Worm (Caenorhabditis elegans) whole organism, L2 larva: ENCODE data around the gene srg-50.
A peak's percentile ranks its signal among the peaks of the same experiment; 100 is the strongest.

Source experiments
- Y55F3AM.14 ChIP-seq: fragments of 200-800 bp; sonication (Bioruptor generic); optimal IDR thresholded peaks from 2 replicates; lab custom pipeline; 2018; ENCODE audit warnings: mild to moderate bottlenecking, missing genetic modification characterization, missing compliant biosample characterization
- ZK546.5 ChIP-seq: sonication (generic microtip); optimal IDR thresholded peaks from 2 replicates; lab custom pipeline; 2017; ENCODE audit warnings: missing biosample characterization, missing genetic modification characterization
- alr-1 ChIP-seq: fragments of 150-350 bp; optimal IDR thresholded peaks from 2 replicates; lab custom pipeline; 2014; ENCODE audit warnings: missing biosample characterization, missing genetic modification characterization
- aly-2 ChIP-seq: fragments of 150-350 bp; optimal IDR thresholded peaks from 2 replicates; lab custom pipeline; 2014; ENCODE audit warnings: missing biosample characterization, missing genetic modification characterization
- ama-1 ChIP-seq: fragments of 150-350 bp; optimal IDR thresholded peaks from 2 replicates; lab custom pipeline; 2018; ENCODE audit warnings: inconsistent platforms
- ceh-16 ChIP-seq: fragments of 150-350 bp; optimal IDR thresholded peaks from 2 replicates; lab custom pipeline; 2014; ENCODE audit warnings: missing biosample characterization, missing genetic modification characterization
- ceh-82 ChIP-seq: fragments of 150-350 bp; optimal IDR thresholded peaks from 2 replicates; lab custom pipeline; 2014; ENCODE audit warnings: missing biosample characterization, missing genetic modification characterization
- crh-2 ChIP-seq: sonication (generic microtip); optimal IDR thresholded peaks from 2 replicates; lab custom pipeline; 2017; ENCODE audit warnings: missing biosample characterization, missing genetic modification characterization
- dmd-4 ChIP-seq: sonication (generic microtip); optimal IDR thresholded peaks from 2 replicates; lab custom pipeline; 2017; ENCODE audit warnings: missing biosample characterization, missing genetic modification characterization
- egl-27 ChIP-seq: sonication (generic microtip); optimal IDR thresholded peaks from 3 replicates; lab custom pipeline; 2017; ENCODE audit warnings: missing biosample characterization, missing genetic modification reagents, missing genetic modification characterization
- elt-1 ChIP-seq: fragments of 150-350 bp; optimal IDR thresholded peaks from 2 replicates; lab custom pipeline; 2014; ENCODE audit warnings: missing biosample characterization, missing genetic modification characterization
- elt-3 ChIP-seq: sonication (generic microtip); optimal IDR thresholded peaks from 2 replicates; lab custom pipeline; 2017; ENCODE audit warnings: missing biosample characterization, missing genetic modification characterization
- fos-1 ChIP-seq: fragments of 150-350 bp; optimal IDR thresholded peaks from 2 replicates; lab custom pipeline; 2014; ENCODE audit warnings: missing biosample characterization, missing genetic modification characterization
- gmeb-1 ChIP-seq: fragments of 150-350 bp; optimal IDR thresholded peaks from 2 replicates; lab custom pipeline; 2014; ENCODE audit warnings: missing biosample characterization, missing genetic modification characterization
- lin-11 ChIP-seq: fragments of 150-350 bp; sonication (generic microtip); optimal IDR thresholded peaks from 2 replicates; lab custom pipeline; 2014; ENCODE audit warnings: missing biosample characterization, missing genetic modification characterization, inconsistent platforms, mixed read lengths
- lin-13 ChIP-seq: fragments of 150-350 bp; optimal IDR thresholded peaks from 2 replicates; lab custom pipeline; 2014; ENCODE audit warnings: missing biosample characterization, missing genetic modification reagents, missing genetic modification characterization
- lin-39 ChIP-seq: fragments of 150-350 bp; optimal IDR thresholded peaks from 2 replicates; lab custom pipeline; 2014; ENCODE audit warnings: missing biosample characterization, missing genetic modification reagents, missing genetic modification characterization
- lsy-2 ChIP-seq, 2 experiments: fragments of 150-350 bp in 1 of 2; sonication (generic microtip) in 1 of 2; optimal IDR thresholded peaks; 2 replicates each; lab custom pipeline; 2014 to 2017; ENCODE audit warnings: missing biosample characterization in 2 of 2, missing genetic modification characterization in 2 of 2
- mab-5 ChIP-seq: fragments of 150-350 bp; optimal IDR thresholded peaks from 2 replicates; lab custom pipeline; 2014; ENCODE audit warnings: missing biosample characterization, missing genetic modification characterization
- mbf-1 ChIP-seq: sonication (generic microtip); optimal IDR thresholded peaks from 2 replicates; lab custom pipeline; 2017; ENCODE audit warnings: missing biosample characterization, missing genetic modification characterization
- mdl-1 ChIP-seq, 2 experiments: fragments of 150-350 bp in 1 of 2; sonication (generic microtip) in 1 of 2; optimal IDR thresholded peaks; 2 replicates each; lab custom pipeline; 2017; ENCODE audit warnings: missing biosample characterization in 2 of 2, missing genetic modification characterization in 2 of 2
- nhr-10 ChIP-seq: sonication (generic microtip); optimal IDR thresholded peaks from 2 replicates; lab custom pipeline; 2017; ENCODE audit warnings: missing biosample characterization, missing genetic modification characterization
- nhr-11 ChIP-seq: fragments of 150-350 bp; optimal IDR thresholded peaks from 2 replicates; lab custom pipeline; 2014; ENCODE audit warnings: missing biosample characterization, missing genetic modification characterization
- nhr-12 ChIP-seq: fragments of 150-350 bp; optimal IDR thresholded peaks from 2 replicates; lab custom pipeline; 2014; ENCODE audit warnings: missing biosample characterization, missing genetic modification characterization
- nhr-129 ChIP-seq: fragments of 150-350 bp; optimal IDR thresholded peaks from 2 replicates; lab custom pipeline; 2014; ENCODE audit warnings: missing biosample characterization, missing genetic modification characterization
- nhr-21 ChIP-seq: fragments of 150-350 bp; optimal IDR thresholded peaks from 2 replicates; lab custom pipeline; 2014; ENCODE audit warnings: missing biosample characterization, missing genetic modification characterization
- nhr-23 ChIP-seq: fragments of 150-350 bp; optimal IDR thresholded peaks from 2 replicates; lab custom pipeline; 2014; ENCODE audit warnings: missing biosample characterization, missing genetic modification reagents, missing genetic modification characterization
- nhr-6 ChIP-seq: fragments of 150-350 bp; optimal IDR thresholded peaks from 2 replicates; lab custom pipeline; 2014; ENCODE audit warnings: missing biosample characterization, missing genetic modification characterization
- peb-1 ChIP-seq: fragments of 150-350 bp; optimal IDR thresholded peaks from 2 replicates; lab custom pipeline; 2014; ENCODE audit warnings: missing biosample characterization, missing genetic modification characterization
- sem-4 ChIP-seq: fragments of 150-350 bp; optimal IDR thresholded peaks from 2 replicates; lab custom pipeline; 2014; ENCODE audit warnings: missing biosample characterization, missing genetic modification reagents, missing genetic modification characterization
- skn-1 ChIP-seq: sonication (generic microtip); optimal IDR thresholded peaks from 2 replicates; lab custom pipeline; 2017; ENCODE audit warnings: missing biosample characterization, missing genetic modification characterization
- sma-3 ChIP-seq: sonication (generic microtip); optimal IDR thresholded peaks from 2 replicates; lab custom pipeline; 2016; ENCODE audit warnings: missing genetic modification reagents, missing genetic modification characterization, missing compliant biosample characterization
- sma-9 ChIP-seq, 2 experiments: fragments of 150-350 bp in 1 of 2; sonication (generic microtip) in 1 of 2; optimal IDR thresholded peaks; 2 replicates each; lab custom pipeline; 2014 to 2016; ENCODE audit warnings: missing genetic modification characterization in 2 of 2, mild to moderate bottlenecking in 1 of 2, missing biosample characterization in 1 of 2, missing compliant biosample characterization in 1 of 2, missing genetic modification reagents in 1 of 2, moderate library complexity in 1 of 2
- snpc-4 ChIP-seq: fragments of 150-350 bp; optimal IDR thresholded peaks from 2 replicates; lab custom pipeline; 2014; ENCODE audit warnings: missing biosample characterization, missing genetic modification characterization
- unc-55 ChIP-seq: fragments of 150-350 bp; sonication (generic microtip); optimal IDR thresholded peaks from 3 replicates; lab custom pipeline; 2014; ENCODE audit warnings: missing biosample characterization, missing genetic modification reagents, missing genetic modification characterization
- unc-62 ChIP-seq: fragments of 150-350 bp; optimal IDR thresholded peaks from 2 replicates; lab custom pipeline; 2014; ENCODE audit warnings: missing biosample characterization, missing genetic modification reagents, missing genetic modification characterization
- zag-1 ChIP-seq: fragments of 150-350 bp; optimal IDR thresholded peaks from 2 replicates; lab custom pipeline; 2014; ENCODE audit warnings: missing biosample characterization, missing genetic modification characterization
- ztf-1 ChIP-seq: fragments of 200-800 bp; sonication (Bioruptor generic); conservative IDR thresholded peaks from 2 replicates; pipeline ENCODE4 v1.3.6; 2022; ENCODE audit warnings: missing genetic modification characterization, missing compliant biosample characterization
- ztf-11 ChIP-seq: sonication (generic microtip); optimal IDR thresholded peaks from 2 replicates; lab custom pipeline; 2017; ENCODE audit warnings: missing biosample characterization, missing genetic modification characterization
- ztf-4 ChIP-seq: fragments of 150-350 bp; optimal IDR thresholded peaks from 2 replicates; lab custom pipeline; 2014; ENCODE audit warnings: missing biosample characterization, missing genetic modification characterization

The srg-50 gene

ce11 chrIV:7047762-7048178 is 27.2 kb downstream of the srg-50 start (continued):
- TF ChIP-seq sma-3 (GFP tag; lab: Kevin White, UChicago) (peak; percentile 84), ceh-82 (tag; lab: Kevin White, UChicago) (no peak), lin-39 (tag; lab: Kevin White, UChicago) (no peak), lin-11 (no peak), gmeb-1 (tag; lab: Kevin White, UChicago) (peak; percentile 78), ztf-11 (tag; lab: Kevin White, UChicago) (no peak), snpc-4 (tag; lab: Kevin White, UChicago) (no peak), nhr-21 (tag; lab: Kevin White, UChicago) (peak; percentile 67), aly-2 (tag; lab: Kevin White, UChicago) (no peak), ztf-1 (no peak), ZK546.5 (no peak), peb-1 (tag; lab: Kevin White, UChicago) (no peak), nhr-23 (tag; lab: Kevin White, UChicago) (no peak), elt-3 (tag; lab: Kevin White, UChicago) (no peak), nhr-10 (tag; lab: Kevin White, UChicago) (no peak)

- TF ChIP-seq crh-2 (tag; lab: Kevin White, UChicago) (no peak), ztf-11 (tag; lab: Kevin White, UChicago) (no peak), nhr-129 (tag; lab: Kevin White, UChicago) (peak; percentile 27), nhr-23 (tag; lab: Kevin White, UChicago) (no peak), nhr-21 (tag; lab: Kevin White, UChicago) (peak; percentile 27), sma-9 (GFP tag; optimal IDR thresholded peaks at IDR 0.05; lab: Kevin White, UChicago) (peak; percentile 40), sma-9 (tag; optimal IDR thresholded peaks at IDR 0.05; lab: Kevin White, UChicago) (no peak), fos-1 (peak; percentile 10), ama-1 (lab: Kevin White, UChicago) (no peak), nhr-11 (tag; lab: Kevin White, UChicago) (no peak), nhr-6 (tag; lab: Kevin White, UChicago) (peak; percentile 19), ceh-82 (tag; lab: Kevin White, UChicago) (no peak), mbf-1 (tag; lab: Kevin White, UChicago) (no peak), lsy-2 (tag; optimal IDR thresholded peaks at IDR 0.05; lab: Kevin White, UChicago) (peak in 1 of 2 experiments; percentile 43), egl-27 (no peak)
Observed at ce11 chrIV:7046641-7047361, 28.2 kb downstream of the srg-50 start.

DNA sequence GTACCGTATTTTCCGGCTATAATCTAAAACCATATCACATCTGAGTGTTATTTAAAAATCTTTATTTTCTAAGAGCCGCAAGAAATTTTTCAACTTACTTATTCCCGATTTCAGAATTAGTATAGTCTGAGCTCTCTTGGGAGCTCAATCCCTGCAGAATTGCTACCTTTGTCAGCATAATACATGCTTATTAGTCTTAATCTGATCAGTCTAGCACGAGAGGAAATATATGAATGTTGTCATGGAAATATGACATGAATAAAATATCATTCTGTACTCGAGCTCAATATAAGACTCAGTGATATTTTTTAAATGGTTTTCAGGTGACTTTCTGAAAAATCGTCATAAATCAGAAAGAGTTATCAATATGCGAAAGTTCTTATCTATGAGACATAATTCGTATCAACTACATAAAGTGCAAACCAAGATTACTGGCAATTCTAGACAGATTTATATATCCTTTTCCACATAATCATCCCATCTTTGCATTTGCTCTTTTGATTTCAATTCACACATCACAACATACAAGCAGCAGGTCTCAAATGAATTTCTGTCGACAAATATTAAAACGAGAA is 29.5 kb downstream of the srg-50 start:
- TF ChIP-seq lsy-2 (tag; optimal IDR thresholded peaks at IDR 0.05; lab: Kevin White, UChicago) (peak in 1 of 2 experiments; percentile 46), nhr-23 (tag; lab: Kevin White, UChicago) (no peak), nhr-12 (tag; lab: Kevin White, UChicago) (no peak), fos-1 (peak; percentile 60), sma-9 (GFP tag; optimal IDR thresholded peaks at IDR 0.05; lab: Kevin White, UChicago) (peak; percentile 22), sma-9 (tag; optimal IDR thresholded peaks at IDR 0.05; lab: Kevin White, UChicago) (no peak), ZK546.5 (no peak), nhr-11 (tag; lab: Kevin White, UChicago) (no peak), skn-1 (tag; lab: Kevin White, UChicago) (peak; percentile 70)

ce11 chrIV:7044552-7045139 is 30.3 kb downstream of the srg-50 start, which contains the start of gene tin-9.1:
TSS of gene tin-9.1 (minus strand) at chrIV:7044602.
- no peak for TF ChIP-seq ZK546.5
- no peak for TF ChIP-seq mdl-1 (tag; optimal IDR thresholded peaks at IDR 0.05; lab: Kevin White, UChicago)
- no peak for TF ChIP-seq lin-11
- peak; percentile 53 for TF ChIP-seq nhr-21 (tag; lab: Kevin White, UChicago)
- TF ChIP-seq nhr-12 (tag; lab: Kevin White, UChicago) = no peak
- peak; percentile 59 for TF ChIP-seq lin-13
- peak; percentile 53 for TF ChIP-seq nhr-6 (tag; lab: Kevin White, UChicago)
- peak; percentile 83 for TF ChIP-seq unc-55 (GFP tag; lab: Kevin White, UChicago)
- no peak for TF ChIP-seq ztf-1
- TF ChIP-seq dmd-4 (tag; lab: Kevin White, UChicago) = peak; percentile 9
- TF ChIP-seq lsy-2 (tag; optimal IDR thresholded peaks at IDR 0.05; lab: Kevin White, UChicago) = peak; percentile 72 to 93
- TF ChIP-seq lin-39 (tag; lab: Kevin White, UChicago) = no peak
- no peak for TF ChIP-seq ama-1 (lab: Kevin White, UChicago)
- TF ChIP-seq nhr-10 (tag; lab: Kevin White, UChicago) = no peak
- peak; percentile 57 for TF ChIP-seq sma-3 (GFP tag; lab: Kevin White, UChicago)
- peak; percentile 68 for TF ChIP-seq snpc-4 (tag; lab: Kevin White, UChicago)
- peak; percentile 70 for TF ChIP-seq sem-4
- TF ChIP-seq crh-2 (tag; lab: Kevin White, UChicago) = peak; percentile 88
- no peak for TF ChIP-seq elt-1
- TF ChIP-seq egl-27 = peak; percentile 24
- no peak for TF ChIP-seq unc-62 (GFP tag; lab: Kevin White, UChicago)
- TF ChIP-seq sma-9 (GFP tag; optimal IDR thresholded peaks at IDR 0.05; lab: Kevin White, UChicago) = peak; percentile 89
- no peak for TF ChIP-seq sma-9 (tag; optimal IDR thresholded peaks at IDR 0.05; lab: Kevin White, UChicago)
- peak; percentile 38 for TF ChIP-seq mab-5 (tag; lab: Kevin White, UChicago)
- TF ChIP-seq nhr-11 (tag; lab: Kevin White, UChicago) = no peak
- no peak for TF ChIP-seq Y55F3AM.14
- no peak for TF ChIP-seq alr-1 (tag; lab: Kevin White, UChicago)
- no peak for TF ChIP-seq zag-1 (tag; lab: Kevin White, UChicago)
- peak; percentile 11 for TF ChIP-seq ceh-16
- peak; percentile 49 for TF ChIP-seq ztf-4
- TF ChIP-seq gmeb-1 (tag; lab: Kevin White, UChicago) = peak; percentile 87
